Worm (Caenorhabditis elegans) whole organism, late embryonic: ENCODE measurements around the gene pitp-1.
A peak's percentile ranks its signal among the peaks of the same experiment; 100 is the strongest.

Experiments
- C08G9.2 ChIP-seq: sonication (generic microtip); optimal IDR thresholded peaks from 2 replicates; lab custom pipeline; 2016; ENCODE audit warnings: mild to moderate bottlenecking, missing genetic modification characterization, moderate library complexity, missing compliant biosample characterization
- F13H6.1 ChIP-seq: sonication (generic microtip); optimal IDR thresholded peaks from 2 replicates; lab custom pipeline; 2016; ENCODE audit warnings: missing genetic modification characterization, missing compliant biosample characterization
- T23F11.4 ChIP-seq: fragments of 200-800 bp; sonication (Bioruptor generic); optimal IDR thresholded peaks from 2 replicates; lab custom pipeline; 2018; ENCODE audit warnings: mild to moderate bottlenecking, missing genetic modification characterization, missing compliant biosample characterization
- Y22D7AL.16 ChIP-seq: sonication (generic microtip); optimal IDR thresholded peaks from 2 replicates; lab custom pipeline; 2016; ENCODE audit warnings: missing genetic modification characterization, missing compliant biosample characterization
- ahr-1 ChIP-seq: sonication (generic microtip); optimal IDR thresholded peaks from 2 replicates; lab custom pipeline; 2016; ENCODE audit warnings: missing genetic modification characterization, missing compliant biosample characterization
- ceh-14 ChIP-seq: sonication (generic microtip); optimal IDR thresholded peaks from 2 replicates; lab custom pipeline; 2016; ENCODE audit warnings: missing genotype, missing genetic modification characterization, missing compliant biosample characterization
- ceh-18 ChIP-seq: sonication (generic microtip); optimal IDR thresholded peaks from 2 replicates; lab custom pipeline; 2016; ENCODE audit warnings: missing genetic modification characterization, missing compliant biosample characterization
- ceh-19 ChIP-seq: fragments of 200-800 bp; sonication (Bioruptor generic); optimal IDR thresholded peaks from 2 replicates; lab custom pipeline; 2018; ENCODE audit warnings: mild to moderate bottlenecking, missing genetic modification characterization, missing compliant biosample characterization
- ceh-2 ChIP-seq: sonication (generic microtip); optimal IDR thresholded peaks from 2 replicates; lab custom pipeline; 2016; ENCODE audit warnings: missing genotype, missing genetic modification characterization, missing compliant biosample characterization
- ceh-22 ChIP-seq: sonication (generic microtip); optimal IDR thresholded peaks from 2 replicates; lab custom pipeline; 2017; ENCODE audit warnings: missing biosample characterization, missing genetic modification characterization
- ceh-24 ChIP-seq: sonication (generic microtip); optimal IDR thresholded peaks from 2 replicates; lab custom pipeline; 2016; ENCODE audit warnings: mild to moderate bottlenecking, missing genetic modification characterization, missing compliant biosample characterization
- ceh-30 ChIP-seq: fragments of 150-350 bp; optimal IDR thresholded peaks from 2 replicates; lab custom pipeline; 2014; ENCODE audit warnings: missing biosample characterization, missing genetic modification characterization
- ceh-31 ChIP-seq: sonication (generic microtip); optimal IDR thresholded peaks from 2 replicates; lab custom pipeline; 2016; ENCODE audit warnings: missing genetic modification characterization, missing compliant biosample characterization
- ceh-34 ChIP-seq: sonication (generic microtip); optimal IDR thresholded peaks from 2 replicates; lab custom pipeline; 2016; ENCODE audit warnings: mild to moderate bottlenecking, missing genetic modification characterization, missing compliant biosample characterization
- ceh-45 ChIP-seq: fragments of 200-800 bp; sonication (Bioruptor generic); IDR thresholded peaks from 2 replicates; pipeline ENCODE4 v1.3.6; 2022; ENCODE audit warnings: missing genetic modification reagents, missing genetic modification characterization, missing compliant biosample characterization
- ceh-48 ChIP-seq: sonication (generic microtip); optimal IDR thresholded peaks from 2 replicates; lab custom pipeline; 2016; ENCODE audit warnings: missing genetic modification characterization, inconsistent platforms, missing compliant biosample characterization
- ceh-6 ChIP-seq: fragments of 200-800 bp; sonication (Bioruptor generic); optimal IDR thresholded peaks from 2 replicates; lab custom pipeline; 2018; ENCODE audit warnings: mild to moderate bottlenecking, missing genetic modification characterization, missing compliant biosample characterization
- che-1 ChIP-seq: sonication (generic microtip); optimal IDR thresholded peaks from 2 replicates; lab custom pipeline; 2016; ENCODE audit warnings: mild to moderate bottlenecking, missing genetic modification characterization, missing compliant biosample characterization
- dve-1 ChIP-seq: sonication (generic microtip); optimal IDR thresholded peaks from 2 replicates; lab custom pipeline; 2017; ENCODE audit warnings: antibody characterized with exemption, mild to moderate bottlenecking, missing genetic modification characterization, missing compliant biosample characterization
- ets-4 ChIP-seq: sonication (generic microtip); optimal IDR thresholded peaks from 2 replicates; lab custom pipeline; 2016; ENCODE audit warnings: missing genetic modification characterization, missing compliant biosample characterization
- eyg-1 ChIP-seq: sonication (generic microtip); optimal IDR thresholded peaks from 2 replicates; lab custom pipeline; 2016; ENCODE audit warnings: missing genotype, missing genetic modification characterization, missing compliant biosample characterization
- fkh-10 ChIP-seq: fragments of 150-350 bp; optimal IDR thresholded peaks from 2 replicates; lab custom pipeline; 2014; ENCODE audit warnings: missing biosample characterization, missing genetic modification reagents, missing genetic modification characterization
- fkh-6 ChIP-seq: sonication (generic microtip); optimal IDR thresholded peaks from 2 replicates; lab custom pipeline; 2016; ENCODE audit warnings: missing genetic modification characterization, missing compliant biosample characterization
- gmeb-2 ChIP-seq: sonication (generic microtip); optimal IDR thresholded peaks from 2 replicates; lab custom pipeline; 2016; ENCODE audit warnings: missing genetic modification characterization, inconsistent platforms, missing compliant biosample characterization
- hlh-30 ChIP-seq: sonication (generic microtip); optimal IDR thresholded peaks from 2 replicates; lab custom pipeline; 2017; ENCODE audit warnings: antibody characterized with exemption, missing genetic modification characterization, missing compliant biosample characterization; ENCODE audit not compliant: insufficient read depth
- hlh-8 ChIP-seq: sonication (generic microtip); optimal IDR thresholded peaks from 2 replicates; lab custom pipeline; 2016; ENCODE audit warnings: missing genotype, missing genetic modification characterization, missing compliant biosample characterization
- lin-11 ChIP-seq: fragments of 200-800 bp; sonication (Bioruptor generic); optimal IDR thresholded peaks from 2 replicates; lab custom pipeline; 2018; ENCODE audit warnings: mild to moderate bottlenecking, missing genetic modification characterization, missing compliant biosample characterization
- madf-2 ChIP-seq: sonication (generic microtip); optimal IDR thresholded peaks from 2 replicates; lab custom pipeline; 2017; ENCODE audit warnings: missing genetic modification characterization, missing compliant biosample characterization
- nfya-1 ChIP-seq: sonication (generic microtip); optimal IDR thresholded peaks from 2 replicates; lab custom pipeline; 2017; ENCODE audit warnings: missing genetic modification characterization, mild to moderate bottlenecking, missing compliant biosample characterization, antibody characterized with exemption, moderate library complexity
- odd-2 ChIP-seq: sonication (generic microtip); optimal IDR thresholded peaks from 2 replicates; lab custom pipeline; 2017; ENCODE audit warnings: antibody characterized with exemption, mild to moderate bottlenecking, missing genetic modification characterization, missing compliant biosample characterization
- pag-3 ChIP-seq: sonication (generic microtip); optimal IDR thresholded peaks from 2 replicates; lab custom pipeline; 2016; ENCODE audit warnings: missing compliant biosample characterization, missing genetic modification characterization, borderline replicate concordance
- pat-9 ChIP-seq: fragments of 200-800 bp; sonication (Bioruptor generic); optimal IDR thresholded peaks from 2 replicates; lab custom pipeline; 2018; ENCODE audit warnings: mild to moderate bottlenecking, missing genetic modification characterization, moderate library complexity, missing compliant biosample characterization
- pax-1 ChIP-seq: fragments of 150-350 bp; optimal IDR thresholded peaks from 2 replicates; lab custom pipeline; 2014; ENCODE audit warnings: missing biosample characterization, missing genetic modification characterization
- pha-2 ChIP-seq: sonication (generic microtip); optimal IDR thresholded peaks from 2 replicates; lab custom pipeline; 2017; ENCODE audit warnings: mild to moderate bottlenecking, missing genetic modification characterization, missing compliant biosample characterization
- pqm-1 ChIP-seq: sonication (generic microtip); optimal IDR thresholded peaks from 2 replicates; lab custom pipeline; 2016; ENCODE audit warnings: missing genetic modification characterization, missing compliant biosample characterization
- pros-1 ChIP-seq: fragments of 150-350 bp; optimal IDR thresholded peaks from 2 replicates; lab custom pipeline; 2014; ENCODE audit warnings: missing biosample characterization, missing genetic modification reagents, missing genetic modification characterization
- rnt-1 ChIP-seq: sonication (generic microtip); optimal IDR thresholded peaks from 2 replicates; lab custom pipeline; 2016; ENCODE audit warnings: missing genetic modification characterization, missing compliant biosample characterization
- sox-2 ChIP-seq: fragments of 200-800 bp; sonication (Bioruptor generic); IDR thresholded peaks from 2 replicates; pipeline ENCODE4 v1.3.6; 2022; ENCODE audit warnings: missing genetic modification reagents, missing genetic modification characterization, missing compliant biosample characterization
- tbx-2 ChIP-seq: sonication (generic microtip); optimal IDR thresholded peaks from 2 replicates; lab custom pipeline; 2016; ENCODE audit warnings: missing genetic modification characterization, missing compliant biosample characterization
- ttx-3 ChIP-seq: sonication (generic microtip); optimal IDR thresholded peaks from 2 replicates; lab custom pipeline; 2016; ENCODE audit warnings: missing genetic modification reagents, missing genetic modification characterization, missing compliant biosample characterization
- unc-3 ChIP-seq, 2 experiments: fragments of 200-800 bp in 1 of 2; sonication (Bioruptor generic) in 1 of 2; sonication (generic microtip) in 1 of 2; conservative IDR thresholded peaks in 1 of 2; optimal IDR thresholded peaks in 1 of 2; 2 replicates each; pipeline versions ENCODE4 v1.3.6 to Lab custom; 2016 to 2022; ENCODE audit warnings: missing compliant biosample characterization in 2 of 2, missing genetic modification characterization in 2 of 2, missing genetic modification reagents in 1 of 2
- unc-42 ChIP-seq: sonication (generic microtip); optimal IDR thresholded peaks from 2 replicates; lab custom pipeline; 2016; ENCODE audit warnings: missing genotype, missing genetic modification characterization, missing compliant biosample characterization
- unc-55 ChIP-seq: sonication (generic microtip); optimal IDR thresholded peaks from 2 replicates; lab custom pipeline; 2017; ENCODE audit warnings: missing biosample characterization, missing genetic modification reagents, missing genetic modification characterization
- unc-86 ChIP-seq: sonication (generic microtip); optimal IDR thresholded peaks from 2 replicates; lab custom pipeline; 2016; ENCODE audit warnings: missing genetic modification characterization, missing compliant biosample characterization
- ztf-16 ChIP-seq: sonication (generic microtip); optimal IDR thresholded peaks from 2 replicates; lab custom pipeline; 2017; ENCODE audit warnings: missing genetic modification characterization, missing compliant biosample characterization

Gene pitp-1

ce11 chrIII:3509908-3510307, 19.7 kb downstream of the pitp-1 start, which contains the start of the genes M01F1.4 and mrpl-35:
Gene M01F1.4 (minus strand): TSS chrIII:3510033.
Gene mrpl-35 (plus strand): TSS chrIII:3510237.
- TF ChIP-seq fkh-6 (no peak), ceh-24 (tag; lab: Kevin White, UChicago) (no peak), unc-42 (tag; lab: Kevin White, UChicago) (peak; percentile 35), pha-2 (tag; lab: Kevin White, UChicago) (no peak), sox-2 (GFP tag; lab: Robert Waterston, UW) (no peak), ceh-19 (GFP tag; lab: Kevin White, UChicago) (no peak)

- TF ChIP-seq ceh-19 (GFP tag; lab: Kevin White, UChicago) (no peak), ceh-31 (tag; lab: Kevin White, UChicago) (peak; percentile 60), madf-2 (peak; percentile 35), unc-55 (GFP tag; lab: Kevin White, UChicago) (peak; percentile 54), ceh-34 (tag; lab: Kevin White, UChicago) (peak; percentile 42), odd-2 (tag; lab: Kevin White, UChicago) (no peak), pax-1 (tag; lab: Kevin White, UChicago) (peak; percentile 67), ceh-2 (tag; lab: Kevin White, UChicago) (peak; percentile 44), pat-9 (tag; lab: Kevin White, UChicago) (no peak), ceh-48 (peak; percentile 5), pag-3 (tag; lab: Kevin White, UChicago) (no peak), Y22D7AL.16 (tag; lab: Kevin White, UChicago) (no peak), ceh-24 (tag; lab: Kevin White, UChicago) (peak; percentile 38), unc-86 (tag; lab: Kevin White, UChicago) (peak; percentile 19), eyg-1 (no peak), ceh-45 (no peak), ceh-14 (peak; percentile 32), gmeb-2 (tag; lab: Kevin White, UChicago) (no peak), ceh-22 (tag; lab: Kevin White, UChicago) (no peak), hlh-30 (tag; lab: Kevin White, UChicago) (peak; percentile 48), ets-4 (no peak), rnt-1 (peak; percentile 3), ahr-1 (no peak), unc-3 (GFP tag; conservative IDR thresholded peaks at IDR 0.05; lab: Robert Waterston, UW) (0 out of 2 replicates have a peak, but pooled peaks have one; percentile 10), unc-3 (tag; optimal IDR thresholded peaks at IDR 0.05; lab: Kevin White, UChicago) (no peak), ceh-30 (tag; lab: Kevin White, UChicago) (peak; percentile 54), pqm-1 (tag; lab: Kevin White, UChicago) (peak; percentile 21), nfya-1 (tag; lab: Kevin White, UChicago) (peak; percentile 86), F13H6.1 (no peak), dve-1 (tag; lab: Kevin White, UChicago) (peak; percentile 15), hlh-8 (tag; lab: Kevin White, UChicago) (no peak), fkh-10 (no peak), ceh-18 (tag; lab: Kevin White, UChicago) (peak; percentile 67), ztf-16 (tag; lab: Kevin White, UChicago) (peak; percentile 52), unc-42 (tag; lab: Kevin White, UChicago) (peak; percentile 65), tbx-2 (tag; lab: Kevin White, UChicago) (peak; percentile 75), sox-2 (GFP tag; lab: Robert Waterston, UW) (no peak), lin-11 (tag; lab: Kevin White, UChicago) (no peak), che-1 (no peak), pros-1 (tag; lab: Kevin White, UChicago) (no peak), T23F11.4 (GFP tag; lab: Kevin White, UChicago) (no peak), ttx-3 (tag; lab: Kevin White, UChicago) (peak; percentile 13), C08G9.2 (tag; lab: Kevin White, UChicago) (no peak), ceh-6 (GFP tag; lab: Kevin White, UChicago) (no peak)
Observed at ce11 chrIII:3505051-3505548, 24.5 kb downstream of the pitp-1 start, which contains the start of gene lias-1. Gene lias-1 (minus strand): TSS chrIII:3505101.
